Worm (Caenorhabditis elegans): ENCODE results near the gene msp-74.
"Not testable (repeated sequence)": the region's sequence is repeated elsewhere in the genome, so short reads cannot be mapped to it uniquely, and the experiment has no call there.

- TF ChIP-seq dmd-4 (tag; optimal IDR thresholded peaks at IDR 0.05); nhr-25 (tag; optimal IDR thresholded peaks at IDR 0.05); snpc-4 (tag; optimal IDR thresholded peaks at IDR 0.05); unc-55 (GFP tag; optimal IDR thresholded peaks at IDR 0.05); ceh-82 (tag; optimal IDR thresholded peaks at IDR 0.05); alr-1 (tag; optimal IDR thresholded peaks at IDR 0.05); ztf-1 (GFP tag; conservative IDR thresholded peaks at IDR 0.05); nhr-129 (tag; optimal IDR thresholded peaks at IDR 0.05); elt-3 (tag; optimal IDR thresholded peaks at IDR 0.05); fos-1 (tag; optimal IDR thresholded peaks at IDR 0.05); ztf-11 (tag; optimal IDR thresholded peaks at IDR 0.05); nhr-11 (tag; optimal IDR thresholded peaks at IDR 0.05); gmeb-1 (tag; optimal IDR thresholded peaks at IDR 0.05); unc-62 (GFP tag; optimal IDR thresholded peaks at IDR 0.05): not testable (repeated sequence)
These were observed at the start of gene msp-74 for ce11 chrII:5115235-5115634.
